Fruit fly (Drosophila melanogaster) whole organism, larva: ENCODE results near the gene Kpc1.

Source experiments
- noc ChIP-seq: fragments of 200-800 bp; sonication (Bioruptor generic); optimal IDR thresholded peaks from 3 replicates; lab custom pipeline; 2019; ENCODE audit warnings: missing biosample characterization, mild to moderate bottlenecking, missing genetic modification characterization, moderate library complexity

Gene Kpc1

DNA sequence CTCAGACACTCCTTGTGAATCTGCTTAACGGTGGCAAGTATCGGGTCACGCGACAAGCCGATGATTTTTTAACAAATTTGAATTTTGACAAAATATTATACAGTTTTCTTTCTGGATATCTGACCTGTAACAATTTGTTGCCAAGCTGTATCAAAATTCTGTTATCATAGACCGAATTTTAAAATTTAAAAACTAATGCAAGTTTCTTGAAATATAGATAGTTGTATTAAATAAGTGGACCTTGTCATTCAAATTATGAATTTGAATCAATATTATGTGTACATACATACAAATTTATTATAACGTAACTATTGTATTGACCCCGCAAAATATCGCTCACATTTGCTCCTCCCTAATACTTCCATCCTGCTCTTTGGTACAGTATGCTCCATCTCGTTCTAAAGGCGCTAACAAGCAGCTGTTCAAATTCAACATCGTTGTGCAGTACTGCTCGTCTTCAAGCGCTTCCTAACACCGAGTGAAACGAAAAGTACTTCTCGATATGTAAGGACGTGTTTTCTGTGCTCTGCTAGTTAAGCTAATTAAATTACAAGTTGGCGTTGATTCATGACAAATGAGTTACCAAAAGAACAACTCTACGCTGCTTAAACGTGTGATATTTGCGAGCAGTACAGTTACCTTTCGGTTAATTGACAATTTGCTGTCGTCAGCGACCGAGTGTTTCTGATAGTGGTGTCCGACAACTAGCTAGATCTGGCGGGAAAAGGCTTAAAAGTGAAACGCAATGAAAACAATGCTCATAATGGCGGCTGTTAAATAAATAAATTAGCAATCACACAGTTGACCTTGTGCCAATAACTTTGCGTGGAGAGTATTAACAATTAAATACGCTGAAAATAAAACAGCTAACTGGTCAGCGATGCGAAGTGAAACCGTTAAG lies at the start of gene Kpc1, which contains the start of gene CG42542:
Kpc1 (minus strand) TSS at position 77 of the 901 bp plus-strand sequence.
CG42542 (plus strand) TSS at position 465 of the 901 bp plus-strand sequence.
- peak; percentile 32 for TF ChIP-seq noc (tag; lab: Kevin White, UChicago)

DNA sequence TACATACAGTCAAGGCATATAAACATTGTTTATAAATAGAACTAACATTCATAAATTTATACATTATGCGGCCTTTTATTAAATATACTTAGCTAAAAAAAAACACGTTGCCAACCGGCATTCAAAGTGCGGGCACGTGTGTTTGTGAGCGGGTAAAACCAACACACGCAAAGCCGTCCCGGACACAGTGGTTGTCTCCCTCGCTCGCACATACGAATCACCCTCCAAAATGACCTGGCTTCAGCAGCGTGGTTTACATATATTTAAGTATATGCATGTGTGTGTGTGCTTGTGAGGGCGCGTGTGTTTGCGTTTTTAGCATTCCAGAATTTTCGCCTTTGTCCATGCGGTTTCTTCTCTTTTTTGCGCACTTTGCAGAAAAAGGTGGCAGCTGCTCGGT lies 47.4 kb upstream of the Kpc1 start:
- no peak for TF ChIP-seq noc (tag; lab: Kevin White, UChicago)

DNA sequence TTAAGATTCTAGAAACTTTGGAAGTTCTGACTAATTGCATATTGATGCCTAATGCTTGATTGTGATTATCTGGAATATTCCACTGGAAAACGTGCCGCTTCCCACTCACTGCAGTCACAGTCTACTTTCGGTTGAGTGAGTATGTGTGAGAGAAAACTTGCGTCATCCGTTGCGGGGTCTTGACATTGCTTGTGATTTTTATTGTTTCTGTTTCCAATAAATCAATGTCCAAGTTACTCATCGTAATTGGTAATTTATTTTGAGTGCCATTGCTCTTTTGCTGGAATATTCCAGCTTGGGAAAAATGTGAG lies 47.0 kb upstream of the Kpc1 start:
- TF ChIP-seq noc (tag; lab: Kevin White, UChicago), result no peak

DNA sequence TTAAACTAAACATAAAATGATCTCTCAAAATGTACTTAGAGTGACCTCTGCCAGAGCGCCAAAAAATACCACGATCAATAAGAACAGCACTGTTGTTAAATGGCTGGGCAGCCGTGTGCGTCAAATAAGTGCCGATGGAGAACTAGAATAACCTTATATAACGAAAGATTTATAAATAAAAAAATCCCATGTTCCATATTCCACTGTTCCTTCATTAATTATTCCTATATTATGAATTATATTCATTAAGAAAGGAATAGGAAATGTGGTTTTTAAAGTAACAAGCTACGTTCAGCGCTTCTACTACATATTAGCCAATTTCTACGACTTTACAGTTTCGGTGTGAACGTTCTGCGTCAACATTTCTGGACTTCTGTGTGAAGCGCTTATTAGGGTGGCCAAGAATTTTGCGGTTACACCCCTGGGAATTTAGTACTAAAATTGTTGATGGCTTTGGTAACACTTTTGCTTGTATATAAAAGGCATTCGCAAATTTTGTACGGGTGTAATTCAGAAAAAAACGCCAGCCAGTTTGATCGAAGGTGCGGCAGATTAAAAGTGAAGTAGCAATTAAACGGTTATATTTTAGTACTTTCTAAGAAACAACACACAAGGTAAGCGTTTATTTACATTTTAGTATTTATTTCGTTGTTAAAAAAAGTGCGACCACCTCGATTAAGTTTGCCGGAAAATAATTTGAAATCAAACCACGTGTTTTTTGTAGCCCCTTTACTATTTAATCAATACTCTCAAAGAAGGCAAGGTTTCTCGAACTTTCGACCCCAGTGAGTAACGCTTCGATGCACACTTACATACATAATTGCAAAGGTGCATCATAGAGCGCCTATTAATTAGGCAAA lies 46.4 kb upstream of the Kpc1 start, which contains the start of the genes tefu and Hsc70-4:
tefu (minus strand) TSS at position 51 of the 860 bp plus-strand sequence.
Hsc70-4 (plus strand) TSS at position 502 of the 860 bp plus-strand sequence.
- TF ChIP-seq noc (tag; lab: Kevin White, UChicago), result no peak

DNA sequence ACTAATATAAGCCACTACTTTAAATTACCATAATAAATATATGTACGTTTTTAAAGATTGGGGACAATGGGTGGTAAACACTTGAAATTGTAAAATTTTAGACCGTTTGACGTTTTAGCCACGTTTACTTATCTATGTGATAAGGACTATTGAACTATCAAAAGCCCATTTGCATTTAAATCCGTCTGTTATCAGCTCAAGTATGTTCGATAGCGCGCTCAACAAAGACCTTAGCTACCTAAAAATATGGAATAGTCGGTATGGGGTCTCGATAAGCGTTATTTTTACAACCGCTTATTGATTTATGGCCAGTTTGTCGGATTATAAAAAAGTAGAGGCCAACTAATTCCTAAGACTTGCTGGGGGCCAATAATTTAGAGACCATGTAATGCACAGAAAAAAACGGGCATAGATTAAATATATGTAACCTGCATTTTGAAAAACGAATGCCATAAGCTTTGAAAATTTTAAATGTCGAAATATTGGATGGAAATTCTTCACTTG lies 35.7 kb upstream of the Kpc1 start:
- TF ChIP-seq noc (tag; lab: Kevin White, UChicago), result no peak

DNA sequence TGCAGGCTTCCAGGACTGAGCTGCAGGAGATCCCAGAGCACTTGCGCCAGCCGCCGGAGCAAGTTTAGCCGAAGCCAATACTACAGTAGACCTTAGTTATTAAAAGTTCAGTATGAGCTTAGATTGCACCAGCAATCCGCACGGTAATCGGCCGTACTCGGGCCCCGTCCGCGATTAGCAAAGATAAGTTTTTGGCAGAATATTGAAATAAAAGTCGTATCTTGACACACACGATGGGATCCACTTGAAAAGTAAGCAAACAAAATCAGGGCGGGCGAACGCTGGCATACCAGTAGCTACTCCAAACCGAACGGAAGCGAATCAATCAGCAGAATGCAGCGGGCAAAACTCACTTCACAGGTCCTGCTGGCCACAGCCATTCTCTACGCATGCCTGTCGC lies 34.3 kb upstream of the Kpc1 start, which contains the start of gene CG34316:
CG34316 (plus strand) TSS at position 301 of the 400 bp plus-strand sequence.
- TF ChIP-seq noc (tag; lab: Kevin White, UChicago), result no peak

DNA sequence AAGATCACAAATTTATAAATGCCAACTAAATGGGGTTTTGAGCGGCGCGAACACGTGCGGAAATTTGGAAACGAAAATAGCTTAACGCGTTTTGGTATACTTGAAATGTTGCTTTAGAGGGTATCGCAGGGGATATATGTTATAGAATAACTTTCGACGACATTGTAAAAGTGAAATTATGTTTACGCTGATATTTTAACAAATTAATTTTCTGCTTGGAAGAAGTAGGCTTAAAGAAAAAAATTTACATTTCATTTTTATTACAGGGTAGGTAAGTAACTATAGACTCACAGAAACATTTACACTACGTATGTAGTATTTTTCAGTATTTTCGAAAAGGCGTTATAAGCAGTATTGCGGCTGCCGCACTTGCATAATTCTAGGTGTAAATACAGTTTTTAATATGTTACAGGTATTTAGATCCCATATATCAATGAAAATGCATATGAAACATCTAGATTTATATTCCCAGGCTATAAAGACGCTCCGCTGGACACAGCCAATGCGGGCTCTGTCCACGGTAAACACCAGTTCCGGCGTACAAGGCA lies 33.4 kb upstream of the Kpc1 start, which contains the start of the genes Art3 and mRpS10:
Art3 (minus strand) TSS at position 80 of the 548 bp plus-strand sequence.
mRpS10 (plus strand) TSS at position 337 of the 548 bp plus-strand sequence.
- TF ChIP-seq noc (tag; lab: Kevin White, UChicago), result peak; percentile 100

DNA sequence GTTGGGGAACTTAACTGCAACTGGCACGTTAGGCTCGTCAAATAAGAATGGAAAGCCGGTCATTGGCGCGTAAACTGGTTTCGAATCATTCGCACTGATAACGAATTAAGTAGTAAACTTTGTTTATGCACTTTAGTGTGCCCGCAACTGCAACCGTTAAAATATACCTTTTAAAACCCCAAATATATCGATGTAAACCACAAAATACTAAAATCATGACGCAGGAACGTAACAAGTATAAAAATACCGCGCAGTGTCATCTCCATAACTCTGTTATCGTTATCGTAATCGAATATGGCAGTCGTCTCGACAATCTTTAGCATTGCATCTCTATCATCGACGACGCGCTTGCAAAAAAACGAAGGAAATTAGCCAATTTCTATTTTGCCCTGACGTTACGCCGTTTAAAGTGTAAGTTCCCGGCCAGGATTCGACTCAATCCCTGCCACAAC lies 29.3 kb upstream of the Kpc1 start, which contains the start of the genes CG31344 and Caf1-55:
CG31344 (minus strand) TSS at position 51 of the 452 bp plus-strand sequence.
Caf1-55 (plus strand) TSS at position 298 of the 452 bp plus-strand sequence.
- TF ChIP-seq noc (tag; lab: Kevin White, UChicago), result no peak

DNA sequence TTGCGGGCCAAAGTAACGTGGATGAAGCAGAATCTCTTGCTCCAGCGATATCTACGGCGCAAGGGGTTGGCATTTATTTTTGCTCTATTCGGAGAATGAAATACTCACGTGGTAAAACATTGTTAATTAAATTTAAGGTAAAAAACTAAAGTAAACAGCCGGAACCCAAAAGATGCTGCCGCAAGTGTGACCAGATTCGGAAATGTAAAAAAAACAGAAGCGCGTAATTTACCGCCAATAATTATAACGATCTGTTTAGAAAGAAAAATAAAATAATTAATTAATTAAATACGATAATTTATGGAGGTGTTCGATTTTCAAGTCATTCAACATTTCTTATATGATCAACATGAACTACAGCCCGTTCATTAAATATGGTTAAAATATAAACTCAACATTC lies 27.0 kb upstream of the Kpc1 start, which contains the start of gene Polr2G:
Polr2G (minus strand) TSS at position 208 of the 400 bp plus-strand sequence.
- no peak for TF ChIP-seq noc (tag; lab: Kevin White, UChicago)

DNA sequence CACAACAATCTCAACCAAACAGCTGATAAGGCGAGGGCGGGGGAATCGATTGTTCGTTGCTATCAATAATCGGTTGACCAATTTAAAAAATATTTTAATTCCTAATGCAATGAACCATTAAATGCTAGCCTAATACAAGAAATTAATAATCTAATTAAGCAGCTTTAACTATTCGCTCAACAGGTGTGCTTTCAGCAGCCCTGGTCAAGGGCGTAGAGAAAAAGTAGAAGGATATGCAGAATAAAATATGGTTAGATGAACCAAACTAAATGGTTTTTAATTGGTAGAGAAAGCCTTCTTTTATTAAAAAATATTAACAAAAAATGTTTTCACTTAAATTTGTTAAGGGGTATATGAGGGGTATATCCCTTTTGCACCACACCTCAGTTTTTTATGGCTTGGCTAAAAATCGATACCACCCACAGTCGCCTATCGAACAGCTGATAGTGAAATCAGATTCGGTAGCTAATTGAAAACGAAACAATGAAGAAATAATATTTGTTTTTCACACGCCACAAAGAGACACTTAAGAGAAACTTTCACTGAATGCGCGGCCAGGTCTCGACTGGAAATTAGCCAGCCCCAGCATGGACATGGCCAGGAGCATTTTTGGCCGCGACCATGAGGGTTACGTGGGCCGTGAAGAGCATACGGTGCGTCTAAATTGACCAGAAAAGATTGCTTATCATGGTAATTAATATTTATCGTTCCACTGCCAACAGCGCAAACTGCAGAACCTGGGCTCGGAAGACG lies 23.0 kb upstream of the Kpc1 start, which contains the start of the genes SIDL and CG12241:
SIDL (minus strand) TSS at position 51 of the 753 bp plus-strand sequence.
CG12241 (plus strand) TSS at position 433 of the 753 bp plus-strand sequence.
- TF ChIP-seq noc (tag; lab: Kevin White, UChicago), result peak; percentile 73

DNA sequence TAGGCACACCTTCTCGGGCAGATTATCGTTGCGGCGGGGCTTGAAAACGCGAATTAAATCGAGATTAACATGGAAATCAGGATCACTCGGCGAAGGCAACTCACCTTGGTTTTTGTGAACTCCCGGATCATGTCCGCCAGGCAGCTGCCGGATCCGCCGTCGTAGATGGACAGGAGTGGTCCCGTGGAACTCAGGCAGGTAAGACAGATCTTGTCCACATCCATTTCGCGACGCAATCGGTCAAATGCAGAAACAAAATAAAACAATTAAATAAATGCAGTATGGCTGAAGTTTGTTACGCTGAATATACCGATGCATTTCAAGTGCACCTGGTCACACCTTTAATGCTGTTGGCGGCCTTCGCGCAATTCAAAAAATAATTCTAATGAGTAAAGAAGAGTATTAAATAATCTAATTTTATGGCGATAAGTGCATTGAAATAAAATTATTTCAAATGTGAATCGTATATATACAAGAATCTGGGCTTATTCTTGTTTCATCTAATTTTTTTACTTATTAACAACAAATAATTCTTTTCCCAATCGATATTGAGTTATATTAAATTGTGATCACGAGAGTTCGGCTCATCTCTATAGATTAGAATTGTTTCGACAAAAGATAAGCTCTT lies 17.5 kb upstream of the Kpc1 start, which contains the start of the genes CG6654 and CG4210:
CG6654 (minus strand) TSS at position 297 of the 628 bp plus-strand sequence.
CG4210 (plus strand) TSS at position 613 of the 628 bp plus-strand sequence.
- TF ChIP-seq noc (tag; lab: Kevin White, UChicago), result peak; percentile 57

DNA sequence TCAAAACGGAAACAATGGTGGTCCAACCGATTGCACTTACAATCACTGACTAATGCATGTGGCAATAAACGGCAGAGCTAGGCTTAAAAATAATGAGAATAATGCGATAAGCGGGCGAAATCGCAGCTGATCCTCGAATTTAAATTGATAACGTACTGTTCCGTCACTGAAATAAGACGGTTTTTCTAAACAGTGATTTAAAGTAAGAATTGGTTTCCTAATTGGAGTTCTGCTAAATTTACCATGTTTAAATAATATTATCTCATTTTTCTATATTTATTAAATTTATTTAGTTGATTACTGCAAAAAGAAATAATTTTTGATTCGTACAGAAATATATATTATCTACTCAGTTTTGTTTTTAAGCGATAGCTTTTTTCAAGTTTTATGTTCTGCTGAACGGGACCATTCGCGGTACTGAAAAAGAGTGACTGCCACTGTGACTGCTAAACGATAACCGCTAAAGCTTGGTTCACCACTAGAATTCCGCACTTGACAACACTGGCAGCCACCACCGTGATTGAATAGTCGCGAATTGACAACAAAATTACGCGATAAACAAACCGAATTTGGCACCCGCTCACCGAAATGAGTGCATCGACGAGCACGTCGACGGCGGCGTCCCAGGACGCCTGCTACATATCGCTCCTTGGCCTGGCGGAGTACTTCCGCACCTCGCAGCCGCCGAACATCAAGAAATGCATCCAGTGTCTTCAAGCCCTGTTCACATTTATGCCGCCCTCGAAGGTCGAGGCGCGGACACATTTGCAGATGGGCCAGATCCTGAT lies 12.9 kb upstream of the Kpc1 start, which contains the start of the genes Spn88Eb and Mau2:
Spn88Eb (minus strand) TSS at position 51 of the 788 bp plus-strand sequence.
Mau2 (plus strand) TSS at position 493 of the 788 bp plus-strand sequence.
- peak; percentile 36 for TF ChIP-seq noc (tag; lab: Kevin White, UChicago)
